Worm (Caenorhabditis elegans): ENCODE results near the gene grwd-1.

- no peak for TF ChIP-seq pha-4 (tag; optimal IDR thresholded peaks at IDR 0.05)
- no peak for TF ChIP-seq aly-2 (tag; optimal IDR thresholded peaks at IDR 0.05)
- TF ChIP-seq nhr-12 (tag; optimal IDR thresholded peaks at IDR 0.05), result no peak
- no peak for TF ChIP-seq lsy-12 (tag; optimal IDR thresholded peaks at IDR 0.05)
These were observed 19.9 kb downstream of the grwd-1 start, which contains the start of gene emb-1 for ce11 chrIII:5173139-5173538.
